Worm (Caenorhabditis elegans) whole organism, young adult: ENCODE measurements around the gene C14E2.7.

ENCODE experiments used
- ama-1 ChIP-seq, 3 experiments: fragments of 150-350 bp in 1 of 3; sonication (generic microtip) in 2 of 3; optimal IDR thresholded peaks; 2 replicates each; lab custom pipeline; 2014 to 2018; ENCODE audit warnings: missing biosample characterization in 2 of 3, missing genetic modification characterization in 2 of 3, missing genetic modification reagents in 2 of 3
- bed-2 ChIP-seq: fragments of 200-800 bp; sonication (Bioruptor generic); IDR thresholded peaks from 2 replicates; pipeline ENCODE4 v1.3.6; 2022; ENCODE audit warnings: missing genetic modification reagents, missing genetic modification characterization, missing compliant biosample characterization
- cebp-2 ChIP-seq: fragments of 200-800 bp; sonication (Bioruptor generic); IDR thresholded peaks from 2 replicates; pipeline ENCODE4 v1.3.6; 2022; ENCODE audit warnings: missing genetic modification characterization, missing compliant biosample characterization
- dpl-1 ChIP-seq: fragments of 150-350 bp; optimal IDR thresholded peaks from 2 replicates; lab custom pipeline; 2014; ENCODE audit warnings: missing biosample characterization, missing genetic modification reagents, missing genetic modification characterization
- ets-4 ChIP-seq: fragments of 200-800 bp; sonication (Bioruptor generic); optimal IDR thresholded peaks from 2 replicates; lab custom pipeline; 2018; ENCODE audit warnings: mild to moderate bottlenecking, missing genetic modification characterization, missing compliant biosample characterization
- let-607 ChIP-seq, 2 experiments: fragments of 200-800 bp in 1 of 2; sonication (Bioruptor generic) in 1 of 2; sonication (generic microtip) in 1 of 2; optimal IDR thresholded peaks; 2 replicates each; lab custom pipeline; 2016 to 2018; ENCODE audit warnings: mild to moderate bottlenecking in 2 of 2, missing compliant biosample characterization in 2 of 2, missing genetic modification characterization in 2 of 2, moderate library complexity in 2 of 2, missing genotype in 1 of 2
- nfya-1 ChIP-seq: sonication (generic microtip); optimal IDR thresholded peaks from 2 replicates; lab custom pipeline; 2017; ENCODE audit warnings: antibody characterized with exemption, missing compliant biosample characterization, missing genetic modification characterization, borderline replicate concordance; ENCODE audit not compliant: insufficient read depth
- snpc-4 ChIP-seq, 5 experiments: fragments of 150-350 bp in 1 of 5; sonication (generic microtip) in 4 of 5; optimal IDR thresholded peaks; 2 replicates each; lab custom pipeline; 2014 to 2018; ENCODE audit warnings: missing genetic modification characterization in 5 of 5, missing biosample characterization in 3 of 5, antibody characterized with exemption in 2 of 5, mild to moderate bottlenecking in 2 of 5, missing compliant biosample characterization in 2 of 5, missing genotype in 2 of 5, moderate library complexity in 2 of 5, missing genetic modification reagents in 1 of 5
- ztf-22 ChIP-seq: fragments of 200-800 bp; sonication (Bioruptor generic); optimal IDR thresholded peaks from 2 replicates; lab custom pipeline; 2018; ENCODE audit warnings: mild to moderate bottlenecking, missing genetic modification characterization, moderate library complexity, missing compliant biosample characterization

DNA sequence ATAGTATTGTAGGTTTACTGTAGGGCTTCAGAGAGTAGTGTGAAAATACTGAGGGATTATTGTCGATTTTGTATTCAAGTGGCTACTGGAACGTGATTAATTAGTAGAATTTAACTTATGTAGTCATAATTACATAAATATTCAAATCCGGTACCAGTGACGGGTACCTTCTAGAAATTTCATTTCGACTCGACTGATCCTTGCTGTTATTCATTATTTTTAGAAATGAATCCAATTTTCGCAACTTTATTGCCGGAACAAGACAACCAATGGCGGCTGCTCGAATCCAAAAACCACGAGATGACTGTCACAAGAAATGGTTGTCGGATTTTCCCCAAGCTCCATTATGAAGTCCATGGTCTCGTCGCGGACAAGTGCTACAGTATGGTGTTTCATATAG, 48.7 kb downstream of the C14E2.7 start, which contains the start of gene tbx-41:
- TF ChIP-seq ets-4 (GFP tag; lab: Kevin White, UChicago): no peak
- no peak for TF ChIP-seq ztf-22 (GFP tag; lab: Kevin White, UChicago)
- TF ChIP-seq let-607 (tag; optimal IDR thresholded peaks at IDR 0.05; lab: Kevin White, UChicago): no peak
- no peak for TF ChIP-seq snpc-4 (GFP tag; optimal IDR thresholded peaks at IDR 0.05; lab: Kevin White, UChicago)
- TF ChIP-seq snpc-4 (tag; optimal IDR thresholded peaks at IDR 0.05; lab: Kevin White, UChicago): no peak
- no peak for TF ChIP-seq cebp-2 (GFP tag; lab: Robert Waterston, UW)
- no peak for TF ChIP-seq ama-1 (optimal IDR thresholded peaks at IDR 0.05; lab: Kevin White, UChicago)
- no peak for TF ChIP-seq ama-1 (GFP tag; optimal IDR thresholded peaks at IDR 0.05; lab: Kevin White, UChicago)
- TF ChIP-seq dpl-1 (GFP tag; lab: Kevin White, UChicago): no peak
- TF ChIP-seq nfya-1 (tag; lab: Kevin White, UChicago): no peak
- TF ChIP-seq bed-2: no peak
